Worm (Caenorhabditis elegans) whole organism, L4 larva: Measurements from ENCODE around the gene srr-8.

Source experiments
- D1046.2 ChIP-seq: fragments of 200-800 bp; sonication (Bioruptor generic); IDR thresholded peaks from 2 replicates; pipeline ENCODE4 v1.3.6; 2022; ENCODE audit warnings: missing genetic modification characterization, missing compliant biosample characterization
- F10B5.3 ChIP-seq: sonication (generic microtip); optimal IDR thresholded peaks from 2 replicates; lab custom pipeline; 2016; ENCODE audit warnings: mild to moderate bottlenecking, missing genetic modification characterization, missing compliant biosample characterization
- F37D6.2 ChIP-seq: sonication (generic microtip); optimal IDR thresholded peaks from 2 replicates; lab custom pipeline; 2016; ENCODE audit warnings: mild to moderate bottlenecking, missing genetic modification characterization, missing compliant biosample characterization
- R02D3.7 ChIP-seq: fragments of 150-350 bp; sonication (generic microtip); optimal IDR thresholded peaks from 3 replicates; lab custom pipeline; 2014; ENCODE audit warnings: missing biosample characterization, missing genetic modification characterization
- Y75B8A.6 ChIP-seq: fragments of 200-800 bp; sonication (Bioruptor generic); IDR thresholded peaks from 2 replicates; pipeline ENCODE4 v1.3.6; 2022; ENCODE audit warnings: missing genetic modification reagents, missing genetic modification characterization, missing compliant biosample characterization
- ZK546.5 ChIP-seq, 2 experiments: sonication (generic microtip); optimal IDR thresholded peaks; 2 replicates each; lab custom pipeline; 2017; ENCODE audit warnings: missing biosample characterization in 2 of 2, missing genetic modification characterization in 2 of 2
- aly-2 ChIP-seq: sonication (generic microtip); optimal IDR thresholded peaks from 2 replicates; lab custom pipeline; 2018; ENCODE audit warnings: missing biosample characterization, missing genetic modification characterization
- ama-1 ChIP-seq: fragments of 150-350 bp; optimal IDR thresholded peaks from 2 replicates; lab custom pipeline; 2014; ENCODE audit warnings: inconsistent platforms, mixed read lengths
- attf-4 ChIP-seq: sonication (generic microtip); optimal IDR thresholded peaks from 3 replicates; lab custom pipeline; 2017; ENCODE audit warnings: missing biosample characterization, missing genetic modification characterization
- ceh-44 ChIP-seq: fragments of 200-800 bp; sonication (Bioruptor generic); IDR thresholded peaks from 2 replicates; pipeline ENCODE4 v1.3.6; 2022; ENCODE audit warnings: missing genetic modification reagents, missing genetic modification characterization, missing compliant biosample characterization
- ces-1 ChIP-seq: fragments of 150-350 bp; sonication (generic microtip); optimal IDR thresholded peaks from 4 replicates; lab custom pipeline; 2014; ENCODE audit warnings: missing biosample characterization, missing genetic modification reagents, missing genetic modification characterization
- cey-2 ChIP-seq: sonication (generic microtip); optimal IDR thresholded peaks from 3 replicates; lab custom pipeline; 2017; ENCODE audit warnings: missing genetic modification characterization, mild to moderate bottlenecking, missing compliant biosample characterization, antibody characterized with exemption, borderline replicate concordance; ENCODE audit not compliant: insufficient read depth
- daf-16 ChIP-seq, 3 experiments: sonication (generic microtip); optimal IDR thresholded peaks; 2 replicates each; lab custom pipeline; 2016 to 2017; ENCODE audit warnings: missing genetic modification characterization in 3 of 3, missing genetic modification reagents in 3 of 3, mild to moderate bottlenecking in 2 of 3, missing compliant biosample characterization in 2 of 3, missing biosample characterization in 1 of 3, moderate library complexity in 1 of 3
- daf-19 ChIP-seq: fragments of 200-800 bp; sonication (Bioruptor generic); conservative IDR thresholded peaks from 2 replicates; pipeline ENCODE4 v1.3.6; 2022; ENCODE audit warnings: missing genetic modification characterization, missing compliant biosample characterization
- dmd-6 ChIP-seq: fragments of 200-800 bp; sonication (Bioruptor generic); IDR thresholded peaks from 2 replicates; pipeline ENCODE4 v1.3.6; 2022; ENCODE audit warnings: missing genetic modification reagents, missing genetic modification characterization, missing compliant biosample characterization
- dve-1 ChIP-seq: sonication (generic microtip); optimal IDR thresholded peaks from 2 replicates; lab custom pipeline; 2017; ENCODE audit warnings: antibody characterized with exemption, mild to moderate bottlenecking, missing genetic modification characterization, missing compliant biosample characterization; ENCODE audit not compliant: insufficient read depth
- egl-27 ChIP-seq: sonication (generic microtip); optimal IDR thresholded peaks from 3 replicates; lab custom pipeline; 2017; ENCODE audit warnings: missing biosample characterization, missing genetic modification reagents, missing genetic modification characterization
- egl-43 ChIP-seq: fragments of 200-800 bp; sonication (Bioruptor generic); IDR thresholded peaks from 2 replicates; pipeline ENCODE4 v1.3.6; 2022; ENCODE audit warnings: missing genetic modification reagents, missing genetic modification characterization, missing compliant biosample characterization
- fos-1 ChIP-seq: fragments of 150-350 bp; optimal IDR thresholded peaks from 2 replicates; lab custom pipeline; 2014; ENCODE audit warnings: missing biosample characterization, missing genetic modification characterization
- hif-1 ChIP-seq, 2 experiments: sonication (generic microtip); optimal IDR thresholded peaks; 2 replicates each; lab custom pipeline; 2016 to 2017; ENCODE audit warnings: missing compliant biosample characterization in 2 of 2, missing genetic modification characterization in 2 of 2, missing genetic modification reagents in 2 of 2, missing genotype in 2 of 2, mild to moderate bottlenecking in 1 of 2
- hlh-11 ChIP-seq: fragments of 200-800 bp; sonication (Bioruptor generic); optimal IDR thresholded peaks from 2 replicates; lab custom pipeline; 2018; ENCODE audit warnings: mild to moderate bottlenecking, missing genetic modification characterization, missing compliant biosample characterization
- hlh-30 ChIP-seq: sonication (generic microtip); optimal IDR thresholded peaks from 2 replicates; lab custom pipeline; 2017; ENCODE audit warnings: antibody characterized with exemption, mild to moderate bottlenecking, missing genetic modification characterization, missing compliant biosample characterization; ENCODE audit not compliant: insufficient read depth
- lin-1 ChIP-seq: fragments of 200-800 bp; sonication (Bioruptor generic); IDR thresholded peaks from 2 replicates; pipeline ENCODE4 v1.3.6; 2022; ENCODE audit warnings: missing genetic modification reagents, missing genetic modification characterization, missing compliant biosample characterization
- lin-38 ChIP-seq: fragments of 200-800 bp; sonication (Bioruptor generic); IDR thresholded peaks from 2 replicates; pipeline ENCODE4 v1.3.6; 2022; ENCODE audit warnings: missing genetic modification reagents, missing genetic modification characterization, missing compliant biosample characterization
- lin-39 ChIP-seq: fragments of 150-350 bp; optimal IDR thresholded peaks from 2 replicates; lab custom pipeline; 2014; ENCODE audit warnings: missing biosample characterization, missing genetic modification reagents, missing genetic modification characterization
- lir-3 ChIP-seq: sonication (generic microtip); optimal IDR thresholded peaks from 2 replicates; lab custom pipeline; 2016; ENCODE audit warnings: mild to moderate bottlenecking, missing genetic modification characterization, missing compliant biosample characterization
- lsy-2 ChIP-seq, 2 experiments: fragments of 150-350 bp in 1 of 2; sonication (generic microtip) in 1 of 2; optimal IDR thresholded peaks; 2 replicates each; lab custom pipeline; 2014 to 2017; ENCODE audit warnings: missing biosample characterization in 2 of 2, missing genetic modification characterization in 2 of 2
- madf-5 ChIP-seq, 2 experiments: fragments of 200-800 bp; sonication (Bioruptor generic); IDR thresholded peaks; 2 replicates each; pipeline ENCODE4 v1.3.6; 2022; ENCODE audit warnings: missing compliant biosample characterization in 2 of 2, missing genetic modification characterization in 2 of 2
- madf-9 ChIP-seq: fragments of 200-800 bp; sonication (Bioruptor generic); conservative IDR thresholded peaks from 2 replicates; pipeline ENCODE4 v1.3.6; 2022; ENCODE audit warnings: missing genetic modification reagents, missing genetic modification characterization, missing compliant biosample characterization
- mdl-1 ChIP-seq, 2 experiments: fragments of 150-350 bp in 1 of 2; sonication (generic microtip) in 1 of 2; optimal IDR thresholded peaks; 2 replicates each; lab custom pipeline; 2014 to 2017; ENCODE audit warnings: missing biosample characterization in 2 of 2, missing genetic modification characterization in 2 of 2
- mxl-3 ChIP-seq: fragments of 200-800 bp; sonication (Bioruptor generic); optimal IDR thresholded peaks from 2 replicates; lab custom pipeline; 2018; ENCODE audit warnings: mild to moderate bottlenecking, missing genetic modification characterization, missing compliant biosample characterization
- nhr-102 ChIP-seq: sonication (generic microtip); optimal IDR thresholded peaks from 2 replicates; lab custom pipeline; 2016; ENCODE audit warnings: mild to moderate bottlenecking, missing genetic modification characterization, moderate library complexity, missing compliant biosample characterization
- nhr-111 ChIP-seq: fragments of 200-800 bp; sonication (Bioruptor generic); optimal IDR thresholded peaks from 2 replicates; lab custom pipeline; 2018; ENCODE audit warnings: mild to moderate bottlenecking, missing genetic modification characterization, missing compliant biosample characterization
- nhr-25 ChIP-seq: sonication (generic microtip); optimal IDR thresholded peaks from 2 replicates; lab custom pipeline; 2017; ENCODE audit warnings: missing genetic modification characterization, mild to moderate bottlenecking, missing compliant biosample characterization, antibody characterized with exemption, moderate library complexity, borderline replicate concordance; ENCODE audit not compliant: insufficient read depth
- nhr-28 ChIP-seq: fragments of 150-350 bp; optimal IDR thresholded peaks from 2 replicates; lab custom pipeline; 2014; ENCODE audit warnings: missing biosample characterization, missing genetic modification characterization
- nhr-48 ChIP-seq: sonication (generic microtip); optimal IDR thresholded peaks from 2 replicates; lab custom pipeline; 2016; ENCODE audit warnings: mild to moderate bottlenecking, missing genetic modification characterization, missing compliant biosample characterization
- nhr-76 ChIP-seq: fragments of 150-350 bp; optimal IDR thresholded peaks from 2 replicates; lab custom pipeline; 2014; ENCODE audit warnings: missing biosample characterization, missing genetic modification characterization
- nhr-77 ChIP-seq: fragments of 150-350 bp; optimal IDR thresholded peaks from 2 replicates; lab custom pipeline; 2014; ENCODE audit warnings: missing biosample characterization, missing genetic modification characterization
- php-3 ChIP-seq: fragments of 200-800 bp; sonication (Bioruptor generic); IDR thresholded peaks from 2 replicates; pipeline ENCODE4 v1.3.6; 2022; ENCODE audit warnings: missing genetic modification reagents, missing genetic modification characterization, missing compliant biosample characterization
- pqm-1 ChIP-seq: sonication (generic microtip); optimal IDR thresholded peaks from 2 replicates; lab custom pipeline; 2017; ENCODE audit warnings: missing biosample characterization, missing genetic modification characterization
- skn-1 ChIP-seq: fragments of 150-350 bp; optimal IDR thresholded peaks from 2 replicates; lab custom pipeline; 2014; ENCODE audit warnings: missing biosample characterization, missing genetic modification characterization
- snpc-1.2 ChIP-seq: fragments of 200-800 bp; sonication (Bioruptor generic); IDR thresholded peaks from 2 replicates; pipeline ENCODE4 v1.3.6; 2022; ENCODE audit warnings: missing genetic modification reagents, missing genetic modification characterization, missing compliant biosample characterization
- tra-1 ChIP-seq: fragments of 200-800 bp; sonication (Bioruptor generic); IDR thresholded peaks from 2 replicates; pipeline ENCODE4 v1.3.6; 2022; ENCODE audit warnings: missing genetic modification reagents, missing genetic modification characterization, missing compliant biosample characterization
- unc-39 ChIP-seq: sonication (generic microtip); optimal IDR thresholded peaks from 2 replicates; lab custom pipeline; 2017; ENCODE audit warnings: missing biosample characterization, missing genetic modification characterization
- zag-1 ChIP-seq: fragments of 150-350 bp; optimal IDR thresholded peaks from 2 replicates; lab custom pipeline; 2014; ENCODE audit warnings: missing biosample characterization, missing genetic modification characterization
- zip-11 ChIP-seq: fragments of 200-800 bp; sonication (Bioruptor generic); IDR thresholded peaks from 2 replicates; pipeline ENCODE4 v1.3.6; 2022; ENCODE audit warnings: missing genetic modification characterization, missing compliant biosample characterization
- ztf-11 ChIP-seq: fragments of 150-350 bp; optimal IDR thresholded peaks from 2 replicates; lab custom pipeline; 2014; ENCODE audit warnings: missing biosample characterization, missing genetic modification characterization
- ztf-7 ChIP-seq: fragments of 150-350 bp; optimal IDR thresholded peaks from 2 replicates; lab custom pipeline; 2014; ENCODE audit warnings: missing biosample characterization, missing genetic modification characterization

The srr-8 gene

ce11 chrV:5027640-5028039 lies 26.2 kb downstream of the srr-8 start, which contains the start of gene cpt-4 (continued):
- TF ChIP-seq egl-27 (no peak), skn-1 (tag; lab: Kevin White, UChicago) (no peak), zip-11 (GFP tag; lab: Robert Waterston, UW) (no peak), nhr-102 (peak; percentile 41), snpc-1.2 (no peak), lin-38 (no peak), attf-4 (no peak), lin-39 (tag; lab: Kevin White, UChicago) (no peak), Y75B8A.6 (GFP tag; lab: Robert Waterston, UW) (no peak), daf-19 (GFP tag; lab: Robert Waterston, UW) (no peak), hlh-30 (tag; lab: Kevin White, UChicago) (peak; percentile 29), ZK546.5 (tag; optimal IDR thresholded peaks at IDR 0.05; lab: Kevin White, UChicago) (no peak), ztf-11 (no peak), lin-1 (GFP tag; lab: Robert Waterston, UW) (0 out of 2 replicates have a peak, but pooled peaks have one; percentile 55), nhr-76 (tag; lab: Kevin White, UChicago) (no peak), ztf-7 (tag; lab: Kevin White, UChicago) (no peak), nhr-28 (tag; lab: Kevin White, UChicago) (peak; percentile 85), hif-1 (tag; optimal IDR thresholded peaks at IDR 0.05; lab: Kevin White, UChicago) (no peak), lsy-2 (tag; optimal IDR thresholded peaks at IDR 0.05; lab: Kevin White, UChicago) (no peak), lir-3 (tag; lab: Kevin White, UChicago) (no peak), nhr-111 (GFP tag; lab: Kevin White, UChicago) (no peak), F10B5.3 (tag; lab: Kevin White, UChicago) (no peak), madf-5 (GFP tag; IDR thresholded peaks at IDR 0.05; lab: Robert Waterston, UW) (no peak), R02D3.7 (tag; lab: Kevin White, UChicago) (no peak), egl-43 (GFP tag; lab: Robert Waterston, UW) (no peak), unc-39 (tag; lab: Kevin White, UChicago) (no peak), D1046.2 (no peak), madf-9 (GFP tag; lab: Robert Waterston, UW) (no peak), fos-1 (no peak), zag-1 (tag; lab: Kevin White, UChicago) (no peak), cey-2 (tag; lab: Kevin White, UChicago) (no peak), ceh-44 (GFP tag; lab: Robert Waterston, UW) (no peak), nhr-25 (tag; lab: Kevin White, UChicago) (no peak), ces-1 (no peak), nhr-77 (no peak)

- TF ChIP-seq php-3 (GFP tag; lab: Robert Waterston, UW) (peak; percentile 66), aly-2 (tag; lab: Kevin White, UChicago) (no peak), tra-1 (GFP tag; lab: Robert Waterston, UW) (0 out of 2 replicates have a peak, but pooled peaks have one; percentile 23), ama-1 (no peak), nhr-28 (tag; lab: Kevin White, UChicago) (peak; percentile 99), lin-1 (GFP tag; lab: Robert Waterston, UW) (peak; percentile 39; the same call in 1 of the 2 replicates), pqm-1 (peak; percentile 89), mxl-3 (GFP tag; lab: Kevin White, UChicago) (peak; percentile 23), hlh-11 (tag; lab: Kevin White, UChicago) (peak; percentile 82), mdl-1 (tag; optimal IDR thresholded peaks at IDR 0.05; lab: Kevin White, UChicago) (peak in 1 of 2 experiments; percentile 46), nhr-77 (peak; percentile 76), zip-11 (GFP tag; lab: Robert Waterston, UW) (no peak), daf-16 (GFP tag; optimal IDR thresholded peaks at IDR 0.05; lab: Kevin White, UChicago) (no peak), daf-16 (tag; optimal IDR thresholded peaks at IDR 0.05; lab: Kevin White, UChicago) (peak; percentile 81), dmd-6 (GFP tag; lab: Robert Waterston, UW) (peak; percentile 85), nhr-48 (tag; lab: Kevin White, UChicago) (peak; percentile 14), nhr-111 (GFP tag; lab: Kevin White, UChicago) (no peak), F37D6.2 (tag; lab: Kevin White, UChicago) (no peak), dve-1 (tag; lab: Kevin White, UChicago) (peak; percentile 68), nhr-102 (peak; percentile 78)
Measured at ce11 chrV:5030212-5030611, 28.7 kb downstream of the srr-8 start.
